Worm (Caenorhabditis elegans) whole organism, L2 larva: Measurements from ENCODE around the gene F54F2.14.
A peak's percentile ranks its signal among the peaks of the same experiment; 100 is the strongest.

Source experiments
- C34F6.9 ChIP-seq: fragments of 150-350 bp; optimal IDR thresholded peaks from 2 replicates; lab custom pipeline; 2014; ENCODE audit warnings: missing biosample characterization, missing genetic modification characterization
- F13H6.1 ChIP-seq: sonication (generic microtip); optimal IDR thresholded peaks from 2 replicates; lab custom pipeline; 2016; ENCODE audit warnings: missing genetic modification characterization, missing compliant biosample characterization
- R02D3.7 ChIP-seq: fragments of 150-350 bp; optimal IDR thresholded peaks from 2 replicates; lab custom pipeline; 2014; ENCODE audit warnings: missing biosample characterization, missing genetic modification characterization
- Y55F3AM.14 ChIP-seq: fragments of 200-800 bp; sonication (Bioruptor generic); optimal IDR thresholded peaks from 2 replicates; lab custom pipeline; 2018; ENCODE audit warnings: mild to moderate bottlenecking, missing genetic modification characterization, missing compliant biosample characterization
- ZK546.5 ChIP-seq: sonication (generic microtip); optimal IDR thresholded peaks from 2 replicates; lab custom pipeline; 2017; ENCODE audit warnings: missing biosample characterization, missing genetic modification characterization
- alr-1 ChIP-seq: fragments of 150-350 bp; optimal IDR thresholded peaks from 2 replicates; lab custom pipeline; 2014; ENCODE audit warnings: missing biosample characterization, missing genetic modification characterization
- aly-2 ChIP-seq: fragments of 150-350 bp; optimal IDR thresholded peaks from 2 replicates; lab custom pipeline; 2014; ENCODE audit warnings: missing biosample characterization, missing genetic modification characterization
- blmp-1 ChIP-seq: sonication (generic microtip); optimal IDR thresholded peaks from 2 replicates; lab custom pipeline; 2017; ENCODE audit warnings: missing genetic modification characterization, mild to moderate bottlenecking, missing compliant biosample characterization, antibody characterized with exemption, moderate library complexity; ENCODE audit not compliant: insufficient read depth
- crh-2 ChIP-seq: sonication (generic microtip); optimal IDR thresholded peaks from 2 replicates; lab custom pipeline; 2017; ENCODE audit warnings: missing biosample characterization, missing genetic modification characterization
- dmd-4 ChIP-seq: sonication (generic microtip); optimal IDR thresholded peaks from 2 replicates; lab custom pipeline; 2017; ENCODE audit warnings: missing biosample characterization, missing genetic modification characterization
- elt-3 ChIP-seq: sonication (generic microtip); optimal IDR thresholded peaks from 2 replicates; lab custom pipeline; 2017; ENCODE audit warnings: missing biosample characterization, missing genetic modification characterization
- gmeb-1 ChIP-seq: fragments of 150-350 bp; optimal IDR thresholded peaks from 2 replicates; lab custom pipeline; 2014; ENCODE audit warnings: missing biosample characterization, missing genetic modification characterization
- lin-11 ChIP-seq: fragments of 150-350 bp; sonication (generic microtip); optimal IDR thresholded peaks from 2 replicates; lab custom pipeline; 2014; ENCODE audit warnings: missing biosample characterization, missing genetic modification characterization, inconsistent platforms, mixed read lengths
- lin-13 ChIP-seq: fragments of 150-350 bp; optimal IDR thresholded peaks from 2 replicates; lab custom pipeline; 2014; ENCODE audit warnings: missing biosample characterization, missing genetic modification reagents, missing genetic modification characterization
- lin-39 ChIP-seq: fragments of 150-350 bp; optimal IDR thresholded peaks from 2 replicates; lab custom pipeline; 2014; ENCODE audit warnings: missing biosample characterization, missing genetic modification reagents, missing genetic modification characterization
- lsy-2 ChIP-seq, 2 experiments: fragments of 150-350 bp in 1 of 2; sonication (generic microtip) in 1 of 2; optimal IDR thresholded peaks; 2 replicates each; lab custom pipeline; 2014 to 2017; ENCODE audit warnings: missing biosample characterization in 2 of 2, missing genetic modification characterization in 2 of 2
- mab-5 ChIP-seq: fragments of 150-350 bp; optimal IDR thresholded peaks from 2 replicates; lab custom pipeline; 2014; ENCODE audit warnings: missing biosample characterization, missing genetic modification characterization
- mbf-1 ChIP-seq: sonication (generic microtip); optimal IDR thresholded peaks from 2 replicates; lab custom pipeline; 2017; ENCODE audit warnings: missing biosample characterization, missing genetic modification characterization
- mdl-1 ChIP-seq, 2 experiments: fragments of 150-350 bp in 1 of 2; sonication (generic microtip) in 1 of 2; optimal IDR thresholded peaks; 2 replicates each; lab custom pipeline; 2017; ENCODE audit warnings: missing biosample characterization in 2 of 2, missing genetic modification characterization in 2 of 2
- nhr-10 ChIP-seq: sonication (generic microtip); optimal IDR thresholded peaks from 2 replicates; lab custom pipeline; 2017; ENCODE audit warnings: missing biosample characterization, missing genetic modification characterization
- nhr-11 ChIP-seq: fragments of 150-350 bp; optimal IDR thresholded peaks from 2 replicates; lab custom pipeline; 2014; ENCODE audit warnings: missing biosample characterization, missing genetic modification characterization
- nhr-21 ChIP-seq: fragments of 150-350 bp; optimal IDR thresholded peaks from 2 replicates; lab custom pipeline; 2014; ENCODE audit warnings: missing biosample characterization, missing genetic modification characterization
- nhr-23 ChIP-seq: fragments of 150-350 bp; optimal IDR thresholded peaks from 2 replicates; lab custom pipeline; 2014; ENCODE audit warnings: missing biosample characterization, missing genetic modification reagents, missing genetic modification characterization
- nhr-237 ChIP-seq: fragments of 150-350 bp; optimal IDR thresholded peaks from 2 replicates; lab custom pipeline; 2014; ENCODE audit warnings: missing biosample characterization, missing genetic modification characterization
- nhr-25 ChIP-seq: fragments of 150-350 bp; sonication (generic microtip); optimal IDR thresholded peaks from 3 replicates; lab custom pipeline; 2014; ENCODE audit warnings: missing biosample characterization, missing genetic modification characterization
- nhr-6 ChIP-seq: fragments of 150-350 bp; optimal IDR thresholded peaks from 2 replicates; lab custom pipeline; 2014; ENCODE audit warnings: missing biosample characterization, missing genetic modification characterization
- nhr-77 ChIP-seq: fragments of 150-350 bp; optimal IDR thresholded peaks from 2 replicates; lab custom pipeline; 2014; ENCODE audit warnings: missing biosample characterization, missing genetic modification characterization
- peb-1 ChIP-seq: fragments of 150-350 bp; optimal IDR thresholded peaks from 2 replicates; lab custom pipeline; 2014; ENCODE audit warnings: missing biosample characterization, missing genetic modification characterization
- skn-1 ChIP-seq: sonication (generic microtip); optimal IDR thresholded peaks from 2 replicates; lab custom pipeline; 2017; ENCODE audit warnings: missing biosample characterization, missing genetic modification characterization
- sma-3 ChIP-seq: sonication (generic microtip); optimal IDR thresholded peaks from 2 replicates; lab custom pipeline; 2016; ENCODE audit warnings: missing genetic modification reagents, missing genetic modification characterization, missing compliant biosample characterization
- sma-9 ChIP-seq, 2 experiments: fragments of 150-350 bp in 1 of 2; sonication (generic microtip) in 1 of 2; optimal IDR thresholded peaks; 2 replicates each; lab custom pipeline; 2014 to 2016; ENCODE audit warnings: missing genetic modification characterization in 2 of 2, mild to moderate bottlenecking in 1 of 2, missing biosample characterization in 1 of 2, missing compliant biosample characterization in 1 of 2, missing genetic modification reagents in 1 of 2, moderate library complexity in 1 of 2
- snpc-4 ChIP-seq: fragments of 150-350 bp; optimal IDR thresholded peaks from 2 replicates; lab custom pipeline; 2014; ENCODE audit warnings: missing biosample characterization, missing genetic modification characterization
- unc-39 ChIP-seq: fragments of 150-350 bp; optimal IDR thresholded peaks from 2 replicates; lab custom pipeline; 2014; ENCODE audit warnings: missing biosample characterization, missing genetic modification characterization
- unc-55 ChIP-seq: fragments of 150-350 bp; sonication (generic microtip); optimal IDR thresholded peaks from 3 replicates; lab custom pipeline; 2014; ENCODE audit warnings: missing biosample characterization, missing genetic modification reagents, missing genetic modification characterization
- unc-62 ChIP-seq: fragments of 150-350 bp; optimal IDR thresholded peaks from 2 replicates; lab custom pipeline; 2014; ENCODE audit warnings: missing biosample characterization, missing genetic modification reagents, missing genetic modification characterization
- ztf-1 ChIP-seq: fragments of 200-800 bp; sonication (Bioruptor generic); conservative IDR thresholded peaks from 2 replicates; pipeline ENCODE4 v1.3.6; 2022; ENCODE audit warnings: missing genetic modification characterization, missing compliant biosample characterization
- ztf-4 ChIP-seq: fragments of 150-350 bp; optimal IDR thresholded peaks from 2 replicates; lab custom pipeline; 2014; ENCODE audit warnings: missing biosample characterization, missing genetic modification characterization

Gene F54F2.14

ce11 chrIII:8772428-8773027 is 18.8 kb upstream of the F54F2.14 start (continued):
- TF ChIP-seq lin-11 (no peak), crh-2 (tag; lab: Kevin White, UChicago) (peak; percentile 61), C34F6.9 (peak; percentile 29), lsy-2 (tag; optimal IDR thresholded peaks at IDR 0.05; lab: Kevin White, UChicago) (peak in 1 of 2 experiments; percentile 7), alr-1 (no peak), nhr-23 (tag; lab: Kevin White, UChicago) (no peak), mab-5 (tag; lab: Kevin White, UChicago) (no peak), skn-1 (tag; lab: Kevin White, UChicago) (no peak), nhr-25 (tag; lab: Kevin White, UChicago) (no peak), lin-13 (GFP tag; lab: Kevin White, UChicago) (no peak), nhr-11 (tag; lab: Kevin White, UChicago) (no peak), mbf-1 (tag; lab: Kevin White, UChicago) (no peak), nhr-21 (peak; percentile 35), Y55F3AM.14 (GFP tag; lab: Kevin White, UChicago) (no peak), gmeb-1 (tag; lab: Kevin White, UChicago) (no peak), aly-2 (tag; lab: Kevin White, UChicago) (no peak), nhr-10 (tag; lab: Kevin White, UChicago) (no peak), ZK546.5 (tag; lab: Kevin White, UChicago) (no peak), peb-1 (tag; lab: Kevin White, UChicago) (no peak), lin-39 (tag; lab: Kevin White, UChicago) (no peak), ztf-1 (GFP tag; lab: Robert Waterston, UW) (no peak), F13H6.1 (tag; lab: Kevin White, UChicago) (no peak), unc-62 (GFP tag; lab: Kevin White, UChicago) (no peak), R02D3.7 (tag; lab: Kevin White, UChicago) (no peak), dmd-4 (tag; lab: Kevin White, UChicago) (no peak), blmp-1 (tag; lab: Kevin White, UChicago) (peak; percentile 56), nhr-6 (tag; lab: Kevin White, UChicago) (no peak)
- TF ChIP-seq, all 48 proteins: peak for 9

ce11 chrIII:8773375-8773774 is 18.0 kb upstream of the F54F2.14 start:
- TF ChIP-seq ztf-4 (tag; lab: Kevin White, UChicago) = no peak
- no peak for TF ChIP-seq peb-1 (tag; lab: Kevin White, UChicago)
- TF ChIP-seq sma-9 (GFP tag; optimal IDR thresholded peaks at IDR 0.05; lab: Kevin White, UChicago) = no peak
- TF ChIP-seq sma-9 (tag; optimal IDR thresholded peaks at IDR 0.05; lab: Kevin White, UChicago) = no peak
- TF ChIP-seq nhr-21 = no peak
- TF ChIP-seq mdl-1 (tag; optimal IDR thresholded peaks at IDR 0.05; lab: Kevin White, UChicago) = no peak
- no peak for TF ChIP-seq crh-2 (tag; lab: Kevin White, UChicago)
- TF ChIP-seq gmeb-1 (tag; lab: Kevin White, UChicago) = no peak
- TF ChIP-seq skn-1 (tag; lab: Kevin White, UChicago) = no peak
- TF ChIP-seq ZK546.5 (tag; lab: Kevin White, UChicago) = no peak
- no peak for TF ChIP-seq nhr-77 (tag; lab: Kevin White, UChicago)
- TF ChIP-seq C34F6.9 = no peak
- TF ChIP-seq mab-5 (tag; lab: Kevin White, UChicago) = no peak

- TF ChIP-seq nhr-237 (tag; lab: Kevin White, UChicago) = no peak
- no peak for TF ChIP-seq elt-3 (tag; lab: Kevin White, UChicago)
- no peak for TF ChIP-seq sma-3 (GFP tag; lab: Kevin White, UChicago)
- TF ChIP-seq aly-2 (tag; lab: Kevin White, UChicago) = no peak
- no peak for TF ChIP-seq snpc-4
- TF ChIP-seq lin-13 (GFP tag; lab: Kevin White, UChicago) = no peak
- no peak for TF ChIP-seq unc-55 (GFP tag; lab: Kevin White, UChicago)
- no peak for TF ChIP-seq nhr-77 (tag; lab: Kevin White, UChicago)
- TF ChIP-seq unc-39 (tag; lab: Kevin White, UChicago) = no peak
- TF ChIP-seq C34F6.9 = no peak
- TF ChIP-seq ZK546.5 (tag; lab: Kevin White, UChicago) = no peak
- TF ChIP-seq skn-1 (tag; lab: Kevin White, UChicago) = no peak
These were observed 15.4 kb upstream of the F54F2.14 start, which contains the start of gene snap-29 for ce11 chrIII:8775953-8776352. Gene snap-29, plus strand, starts transcription at chrIII:8776253.
